Worm (Caenorhabditis elegans) whole organism, mixed stage, embryonic: ENCODE data around the gene ent-7.

Experiments
- blmp-1 ChIP-seq: fragments of 150-350 bp; optimal IDR thresholded peaks from 2 replicates; lab custom pipeline; 2014; ENCODE audit warnings: missing biosample characterization, missing genetic modification characterization
- ceh-43 ChIP-seq: fragments of 200-800 bp; sonication (Bioruptor generic); optimal IDR thresholded peaks from 2 replicates; lab custom pipeline; 2018; ENCODE audit warnings: mild to moderate bottlenecking, missing genetic modification characterization, moderate library complexity, missing compliant biosample characterization
- elt-1 ChIP-seq: sonication (generic microtip); optimal IDR thresholded peaks from 2 replicates; lab custom pipeline; 2017; ENCODE audit warnings: missing genetic modification characterization, mild to moderate bottlenecking, missing compliant biosample characterization, antibody characterized with exemption, moderate library complexity, borderline replicate concordance; ENCODE audit not compliant: insufficient read depth
- lsy-2 ChIP-seq: fragments of 150-350 bp; optimal IDR thresholded peaks from 2 replicates; lab custom pipeline; 2014; ENCODE audit warnings: missing biosample characterization, missing genetic modification characterization
- mab-5 ChIP-seq: fragments of 150-350 bp; optimal IDR thresholded peaks from 2 replicates; lab custom pipeline; 2014; ENCODE audit warnings: missing biosample characterization, missing genetic modification characterization
- nhr-12 ChIP-seq: fragments of 150-350 bp; optimal IDR thresholded peaks from 2 replicates; lab custom pipeline; 2014; ENCODE audit warnings: missing biosample characterization, missing genetic modification characterization
- nhr-2 ChIP-seq: fragments of 150-350 bp; optimal IDR thresholded peaks from 2 replicates; lab custom pipeline; 2014; ENCODE audit warnings: missing biosample characterization, missing genetic modification characterization
- nhr-237 ChIP-seq: fragments of 150-350 bp; optimal IDR thresholded peaks from 2 replicates; lab custom pipeline; 2014; ENCODE audit warnings: missing biosample characterization, missing genetic modification characterization
- nhr-28 ChIP-seq: fragments of 150-350 bp; optimal IDR thresholded peaks from 2 replicates; lab custom pipeline; 2014; ENCODE audit warnings: missing biosample characterization, missing genetic modification characterization
- nhr-76 ChIP-seq: sonication (generic microtip); optimal IDR thresholded peaks from 2 replicates; lab custom pipeline; 2017; ENCODE audit warnings: missing biosample characterization, missing genetic modification characterization
- pha-4 ChIP-seq: fragments of 150-350 bp; optimal IDR thresholded peaks from 2 replicates; lab custom pipeline; 2018; ENCODE audit warnings: missing biosample characterization, missing genetic modification reagents, missing genetic modification characterization
- snpc-4 ChIP-seq: fragments of 150-350 bp; optimal IDR thresholded peaks from 2 replicates; lab custom pipeline; 2014; ENCODE audit warnings: missing biosample characterization, missing genetic modification characterization

DNA sequence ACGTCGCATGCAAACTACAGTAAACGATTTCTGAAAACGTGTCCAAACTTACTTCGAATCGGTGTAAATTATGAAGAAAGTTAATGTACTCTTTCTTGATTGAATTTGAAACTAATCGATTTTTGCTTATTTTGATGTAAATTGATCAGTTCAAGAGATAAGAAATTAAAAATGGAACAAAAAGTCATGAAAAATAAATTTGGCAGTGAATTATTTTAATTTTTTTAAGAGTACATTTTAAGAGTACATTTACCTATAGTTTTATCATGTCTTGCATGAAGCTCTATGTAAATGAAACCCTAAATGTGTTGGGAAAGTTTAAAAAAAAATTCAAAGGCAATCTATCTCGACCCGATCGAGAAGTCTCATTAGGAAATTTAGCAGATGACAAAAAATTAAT is 39.1 kb downstream of the ent-7 start, which contains the start of gene T04B2.7:
- TF ChIP-seq nhr-76 (tag; lab: Kevin White, UChicago), result no peak
- no peak for TF ChIP-seq ceh-43 (GFP tag; lab: Kevin White, UChicago)
- TF ChIP-seq snpc-4 (tag; lab: Kevin White, UChicago), result no peak
- TF ChIP-seq pha-4 (tag; lab: Kevin White, UChicago), result no peak
- no peak for TF ChIP-seq nhr-28 (tag; lab: Kevin White, UChicago)
- TF ChIP-seq blmp-1 (tag; lab: Kevin White, UChicago), result no peak
- no peak for TF ChIP-seq nhr-12 (tag; lab: Kevin White, UChicago)
- TF ChIP-seq nhr-237 (tag; lab: Kevin White, UChicago), result no peak
- TF ChIP-seq mab-5 (tag; lab: Kevin White, UChicago), result no peak
- no peak for TF ChIP-seq lsy-2 (tag; lab: Kevin White, UChicago)
- no peak for TF ChIP-seq elt-1
- TF ChIP-seq nhr-2 (tag; lab: Kevin White, UChicago), result no peak
